Fruit fly (Drosophila melanogaster) whole organism, wandering third instar larva: Measurements from ENCODE around the gene santa-maria.

Experiments used
- brk ChIP-seq: fragments of 200-800 bp; sonication (Bioruptor generic); optimal IDR thresholded peaks from 2 replicates; lab custom pipeline; 2016; ENCODE audit warnings: missing biosample characterization, mild to moderate bottlenecking, missing genetic modification characterization
- h ChIP-seq: fragments of 200-800 bp; sonication (Bioruptor generic); optimal IDR thresholded peaks from 3 replicates; lab custom pipeline; 2016; ENCODE audit warnings: missing biosample characterization, mild to moderate bottlenecking, missing genetic modification characterization
- rgr ChIP-seq: fragments of 200-800 bp; sonication (Bioruptor generic); optimal IDR thresholded peaks from 3 replicates; lab custom pipeline; 2016; ENCODE audit warnings: missing biosample characterization, mild to moderate bottlenecking, missing genetic modification characterization

DNA sequence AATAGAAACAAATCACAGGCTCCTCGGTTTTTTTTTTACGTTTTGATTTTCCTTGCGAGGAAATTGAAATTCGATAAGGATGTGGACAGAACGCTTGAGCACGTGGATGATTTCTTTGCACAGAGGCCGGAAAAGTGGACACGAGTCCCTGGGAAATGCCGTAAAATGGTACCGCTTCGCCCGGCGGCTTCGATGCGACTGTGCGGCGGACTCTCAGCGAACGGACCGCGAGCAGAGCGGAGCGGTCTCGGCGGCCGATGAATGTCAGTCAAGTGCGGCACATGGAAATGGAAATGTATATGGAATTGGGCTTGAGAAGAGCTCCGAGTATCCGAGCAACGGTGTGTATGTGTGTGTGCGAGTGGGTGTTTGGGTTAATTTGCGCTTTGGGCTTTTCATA, at the start of gene santa-maria:
- TF ChIP-seq brk (no peak), h (GFP tag; lab: Kevin White, UChicago) (no peak), rgr (GFP tag; lab: Kevin White, UChicago) (no peak)
